Worm (Caenorhabditis elegans) whole organism, early embryonic: ENCODE data around the gene pes-5.

ENCODE experiments used
- B0310.2 ChIP-seq: sonication (generic microtip); optimal IDR thresholded peaks from 2 replicates; lab custom pipeline; 2016; ENCODE audit warnings: mild to moderate bottlenecking, missing genetic modification characterization, missing compliant biosample characterization
- F13C5.2 ChIP-seq: sonication (generic microtip); optimal IDR thresholded peaks from 2 replicates; lab custom pipeline; 2017; ENCODE audit warnings: mild to moderate bottlenecking, missing genetic modification characterization, inconsistent platforms, missing compliant biosample characterization
- aly-1 ChIP-seq: sonication (generic microtip); optimal IDR thresholded peaks from 2 replicates; lab custom pipeline; 2016; ENCODE audit warnings: missing genetic modification characterization, missing compliant biosample characterization
- ama-1 ChIP-seq: fragments of 150-350 bp; optimal IDR thresholded peaks from 2 replicates; lab custom pipeline; 2014
- ceh-13 ChIP-seq: fragments of 200-800 bp; sonication (Bioruptor generic); optimal IDR thresholded peaks from 2 replicates; lab custom pipeline; 2018; ENCODE audit warnings: mild to moderate bottlenecking, missing genetic modification characterization, missing compliant biosample characterization
- ceh-36 ChIP-seq: sonication (generic microtip); optimal IDR thresholded peaks from 2 replicates; lab custom pipeline; 2016; ENCODE audit warnings: missing genetic modification characterization, inconsistent platforms, missing compliant biosample characterization
- ets-7 ChIP-seq: sonication (generic microtip); optimal IDR thresholded peaks from 2 replicates; lab custom pipeline; 2016; ENCODE audit warnings: missing genotype, missing genetic modification characterization, missing compliant biosample characterization
- flt-1 ChIP-seq: fragments of 200-800 bp; sonication (Bioruptor generic); IDR thresholded peaks from 2 replicates; pipeline ENCODE4 v1.3.6; 2022; ENCODE audit warnings: missing genetic modification characterization, missing compliant biosample characterization
- hmbx-1 ChIP-seq: sonication (generic microtip); optimal IDR thresholded peaks from 2 replicates; lab custom pipeline; 2016; ENCODE audit warnings: mild to moderate bottlenecking, missing genetic modification characterization, missing compliant biosample characterization
- hmg-4 ChIP-seq: fragments of 200-800 bp; sonication (Bioruptor generic); optimal IDR thresholded peaks from 2 replicates; lab custom pipeline; 2018; ENCODE audit warnings: mild to moderate bottlenecking, missing genetic modification characterization, missing compliant biosample characterization
- hnd-1 ChIP-seq: sonication (generic microtip); optimal IDR thresholded peaks from 2 replicates; lab custom pipeline; 2016; ENCODE audit warnings: missing genetic modification characterization, missing compliant biosample characterization
- pes-1 ChIP-seq: fragments of 200-800 bp; sonication (Bioruptor generic); IDR thresholded peaks from 2 replicates; pipeline ENCODE4 v1.3.6; 2022; ENCODE audit warnings: missing genetic modification reagents, missing genetic modification characterization, missing compliant biosample characterization
- scrt-1 ChIP-seq: fragments of 200-800 bp; sonication (Bioruptor generic); IDR thresholded peaks from 2 replicates; pipeline ENCODE4 v1.3.6; 2022; ENCODE audit warnings: missing genetic modification characterization, missing compliant biosample characterization
- sea-1 ChIP-seq: fragments of 200-800 bp; sonication (Bioruptor generic); conservative IDR thresholded peaks from 2 replicates; pipeline ENCODE4 v1.3.6; 2022; ENCODE audit warnings: missing genetic modification characterization, missing compliant biosample characterization
- tbx-11 ChIP-seq: fragments of 200-800 bp; sonication (Bioruptor generic); IDR thresholded peaks from 2 replicates; pipeline ENCODE4 v1.3.6; 2022; ENCODE audit warnings: missing genetic modification characterization, missing compliant biosample characterization
- tbx-37 ChIP-seq: fragments of 200-800 bp; sonication (Bioruptor generic); conservative IDR thresholded peaks from 2 replicates; pipeline ENCODE4 v1.3.6; 2022; ENCODE audit warnings: missing genetic modification reagents, missing genetic modification characterization, missing compliant biosample characterization
- tra-4 ChIP-seq: sonication (generic microtip); optimal IDR thresholded peaks from 2 replicates; lab custom pipeline; 2017; ENCODE audit warnings: missing genetic modification characterization, missing compliant biosample characterization

Gene pes-5

ce11 chrII:11829920-11830319 is at the start of gene pes-5:
pes-5 (minus strand) TSS chrII:11830020.
- TF ChIP-seq F13C5.2 (tag; lab: Kevin White, UChicago) (no peak), tra-4 (tag; lab: Kevin White, UChicago) (no peak), hnd-1 (tag; lab: Kevin White, UChicago) (no peak), tbx-37 (GFP tag; lab: Robert Waterston, UW) (no peak), pes-1 (GFP tag; lab: Robert Waterston, UW) (no peak), B0310.2 (tag; lab: Kevin White, UChicago) (no peak), hmg-4 (GFP tag; lab: Kevin White, UChicago) (no peak), aly-1 (tag; lab: Kevin White, UChicago) (no peak), hmbx-1 (no peak), ets-7 (tag; lab: Kevin White, UChicago) (no peak), flt-1 (GFP tag; lab: Robert Waterston, UW) (no peak), tbx-11 (GFP tag; lab: Robert Waterston, UW) (no peak), ceh-36 (tag; lab: Kevin White, UChicago) (no peak), ama-1 (lab: Kevin White, UChicago) (no peak), scrt-1 (GFP tag; lab: Robert Waterston, UW) (no peak), ceh-13 (GFP tag; lab: Kevin White, UChicago) (no peak), sea-1 (GFP tag; lab: Robert Waterston, UW) (no peak)

ce11 chrII:11874674-11875198 is 44.9 kb upstream of the pes-5 start, which contains the start of the genes npp-3 and top-2:
npp-3 (minus strand) TSS chrII:11874788.
top-2 (plus strand) TSS chrII:11875148.
- TF ChIP-seq F13C5.2 (tag; lab: Kevin White, UChicago) (peak; percentile 73), aly-1 (tag; lab: Kevin White, UChicago) (no peak), hmg-4 (GFP tag; lab: Kevin White, UChicago) (peak; percentile 35)

- no peak for TF ChIP-seq hmg-4 (GFP tag; lab: Kevin White, UChicago)
- TF ChIP-seq ceh-13 (GFP tag; lab: Kevin White, UChicago), result no peak
- TF ChIP-seq F13C5.2 (tag; lab: Kevin White, UChicago), result no peak
- TF ChIP-seq aly-1 (tag; lab: Kevin White, UChicago), result no peak
- no peak for TF ChIP-seq tbx-11 (GFP tag; lab: Robert Waterston, UW)
- no peak for TF ChIP-seq ceh-36 (tag; lab: Kevin White, UChicago)
- no peak for TF ChIP-seq tra-4 (tag; lab: Kevin White, UChicago)
- no peak for TF ChIP-seq hnd-1 (tag; lab: Kevin White, UChicago)
- TF ChIP-seq sea-1 (GFP tag; lab: Robert Waterston, UW), result no peak
- no peak for TF ChIP-seq hmbx-1
- TF ChIP-seq pes-1 (GFP tag; lab: Robert Waterston, UW), result no peak
- no peak for TF ChIP-seq ama-1 (lab: Kevin White, UChicago)
- no peak for TF ChIP-seq flt-1 (GFP tag; lab: Robert Waterston, UW)
- no peak for TF ChIP-seq ets-7 (tag; lab: Kevin White, UChicago)
- TF ChIP-seq tbx-37 (GFP tag; lab: Robert Waterston, UW), result no peak
- TF ChIP-seq B0310.2 (tag; lab: Kevin White, UChicago), result no peak
- no peak for TF ChIP-seq scrt-1 (GFP tag; lab: Robert Waterston, UW)
These were observed 39.1 kb upstream of the pes-5 start for ce11 chrII:11868893-11869292.

ce11 chrII:11868234-11868633 is 38.4 kb upstream of the pes-5 start, which contains the start of gene col-84:
col-84 (plus strand) TSS chrII:11868534.
- no peak for TF ChIP-seq aly-1 (tag; lab: Kevin White, UChicago)
- TF ChIP-seq ets-7 (tag; lab: Kevin White, UChicago), result no peak
- no peak for TF ChIP-seq pes-1 (GFP tag; lab: Robert Waterston, UW)

DNA sequence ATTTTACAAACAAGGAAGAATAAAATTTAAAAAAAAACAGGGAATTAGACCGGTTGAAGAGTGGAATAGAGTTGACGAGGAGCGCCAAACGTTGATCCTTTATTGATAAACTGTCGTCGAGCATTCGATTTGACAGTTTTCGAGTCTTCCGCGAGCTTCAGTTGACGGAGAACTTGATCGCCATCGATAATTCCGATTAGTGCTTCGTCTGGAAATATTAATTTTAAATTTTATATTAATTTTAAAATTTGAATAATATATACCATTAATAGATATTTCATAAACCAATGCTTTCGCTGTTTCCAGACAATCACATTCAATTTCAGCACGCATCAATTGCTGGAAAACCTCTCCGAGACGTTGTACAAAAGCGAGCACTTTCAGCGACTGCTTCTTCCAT is 35.8 kb upstream of the pes-5 start, which contains the start of gene K12D12.4:
TSS of gene K12D12.4 (minus strand) at position 101 of the 400 bp plus-strand sequence.
- TF ChIP-seq tbx-37 (GFP tag; lab: Robert Waterston, UW) (no peak), ceh-13 (GFP tag; lab: Kevin White, UChicago) (no peak), B0310.2 (tag; lab: Kevin White, UChicago) (no peak)

ce11 chrII:11860623-11861079 is 30.8 kb upstream of the pes-5 start, which contains the start of gene K12D12.5:
K12D12.5 (plus strand) TSS chrII:11861029.
- TF ChIP-seq sea-1 (GFP tag; lab: Robert Waterston, UW), result no peak
- TF ChIP-seq pes-1 (GFP tag; lab: Robert Waterston, UW), result no peak
- TF ChIP-seq aly-1 (tag; lab: Kevin White, UChicago), result no peak
- TF ChIP-seq hmbx-1, result no peak
- no peak for TF ChIP-seq tbx-11 (GFP tag; lab: Robert Waterston, UW)
- TF ChIP-seq ceh-13 (GFP tag; lab: Kevin White, UChicago), result no peak
- TF ChIP-seq B0310.2 (tag; lab: Kevin White, UChicago), result no peak
- TF ChIP-seq flt-1 (GFP tag; lab: Robert Waterston, UW), result no peak
- no peak for TF ChIP-seq hmg-4 (GFP tag; lab: Kevin White, UChicago)
- TF ChIP-seq ets-7 (tag; lab: Kevin White, UChicago), result no peak
- TF ChIP-seq F13C5.2 (tag; lab: Kevin White, UChicago), result no peak
- no peak for TF ChIP-seq tra-4 (tag; lab: Kevin White, UChicago)
- TF ChIP-seq hnd-1 (tag; lab: Kevin White, UChicago), result no peak

DNA sequence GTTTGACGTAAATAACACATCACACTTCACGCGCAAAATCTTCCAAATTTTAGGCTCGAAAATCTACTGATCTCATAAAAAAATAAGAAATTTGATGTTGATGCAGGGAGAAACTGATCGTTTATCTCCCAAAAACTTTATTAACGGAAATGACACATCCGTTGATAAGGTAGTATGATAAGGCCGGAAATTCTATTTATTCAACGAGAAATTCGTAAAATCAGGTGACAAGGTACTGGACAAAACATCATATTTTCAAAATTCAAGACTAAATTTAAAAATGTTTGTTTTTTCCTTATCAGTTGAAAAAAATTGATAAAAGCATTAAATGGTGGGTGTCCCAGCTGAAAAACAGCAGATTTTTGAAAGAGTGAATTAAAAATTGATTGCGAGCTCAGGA is 30.0 kb upstream of the pes-5 start:
- TF ChIP-seq hmg-4 (GFP tag; lab: Kevin White, UChicago) (no peak), ceh-13 (GFP tag; lab: Kevin White, UChicago) (no peak), F13C5.2 (tag; lab: Kevin White, UChicago) (no peak), pes-1 (GFP tag; lab: Robert Waterston, UW) (no peak), tbx-37 (GFP tag; lab: Robert Waterston, UW) (no peak), tbx-11 (GFP tag; lab: Robert Waterston, UW) (no peak), ceh-36 (tag; lab: Kevin White, UChicago) (no peak), B0310.2 (tag; lab: Kevin White, UChicago) (no peak), scrt-1 (GFP tag; lab: Robert Waterston, UW) (no peak), hnd-1 (tag; lab: Kevin White, UChicago) (no peak), ets-7 (tag; lab: Kevin White, UChicago) (no peak), ama-1 (lab: Kevin White, UChicago) (no peak), tra-4 (tag; lab: Kevin White, UChicago) (no peak), hmbx-1 (no peak), flt-1 (GFP tag; lab: Robert Waterston, UW) (no peak), aly-1 (tag; lab: Kevin White, UChicago) (no peak)
